Worm (Caenorhabditis elegans) whole organism, L4 larva: ENCODE measurements around the gene fbxb-7.
"Not testable (repeated sequence)": the region's sequence is repeated elsewhere in the genome, so short reads cannot be mapped to it uniquely, and the experiment has no call there.

Experiments
- F44E2.7 ChIP-seq: fragments of 200-800 bp; sonication (Bioruptor generic); IDR thresholded peaks from 2 replicates; pipeline ENCODE4 v2.1.2; 2022; ENCODE audit warnings: missing genetic modification characterization, missing compliant biosample characterization
- R02D3.7 ChIP-seq: fragments of 150-350 bp; sonication (generic microtip); optimal IDR thresholded peaks from 3 replicates; lab custom pipeline; 2014; ENCODE audit warnings: missing biosample characterization, missing genetic modification characterization
- Y48G9A.11 ChIP-seq: fragments of 200-800 bp; sonication (Bioruptor generic); IDR thresholded peaks from 2 replicates; pipeline ENCODE4 v1.3.6; 2022; ENCODE audit warnings: missing genetic modification reagents, missing genetic modification characterization, missing compliant biosample characterization
- aha-1 ChIP-seq: fragments of 150-350 bp; peaks from one replicate; lab custom pipeline; 2014; ENCODE audit warnings: missing biosample characterization, missing genetic modification characterization
- attf-4 ChIP-seq: sonication (generic microtip); optimal IDR thresholded peaks from 3 replicates; lab custom pipeline; 2017; ENCODE audit warnings: missing biosample characterization, missing genetic modification characterization
- ceh-44 ChIP-seq: fragments of 200-800 bp; sonication (Bioruptor generic); IDR thresholded peaks from 2 replicates; pipeline ENCODE4 v1.3.6; 2022; ENCODE audit warnings: missing genetic modification reagents, missing genetic modification characterization, missing compliant biosample characterization
- ctbp-1 ChIP-seq: fragments of 200-800 bp; sonication (Bioruptor generic); IDR thresholded peaks from 2 replicates; pipeline ENCODE4 v1.3.6; 2022; ENCODE audit warnings: missing genetic modification reagents, missing genetic modification characterization, missing compliant biosample characterization
- daf-16 ChIP-seq, 3 experiments: sonication (generic microtip); optimal IDR thresholded peaks; 2 replicates each; lab custom pipeline; 2016 to 2017; ENCODE audit warnings: missing genetic modification characterization in 3 of 3, missing genetic modification reagents in 3 of 3, mild to moderate bottlenecking in 2 of 3, missing compliant biosample characterization in 2 of 3, missing biosample characterization in 1 of 3, moderate library complexity in 1 of 3
- daf-8 ChIP-seq: fragments of 200-800 bp; sonication (Bioruptor generic); IDR thresholded peaks from 2 replicates; pipeline ENCODE4 v1.3.6; 2022; ENCODE audit warnings: missing genetic modification characterization, missing compliant biosample characterization
- dmd-6 ChIP-seq: fragments of 200-800 bp; sonication (Bioruptor generic); IDR thresholded peaks from 2 replicates; pipeline ENCODE4 v1.3.6; 2022; ENCODE audit warnings: missing genetic modification reagents, missing genetic modification characterization, missing compliant biosample characterization
- dmd-9 ChIP-seq: fragments of 200-800 bp; sonication (Bioruptor generic); IDR thresholded peaks from 2 replicates; pipeline ENCODE4 v1.3.6; 2022; ENCODE audit warnings: missing genetic modification reagents, missing genetic modification characterization, missing compliant biosample characterization
- duxl-1 ChIP-seq: sonication (generic microtip); optimal IDR thresholded peaks from 2 replicates; lab custom pipeline; 2016; ENCODE audit warnings: mild to moderate bottlenecking, missing genetic modification characterization, moderate library complexity, missing compliant biosample characterization; ENCODE audit not compliant: poor library complexity
- dve-1 ChIP-seq: sonication (generic microtip); optimal IDR thresholded peaks from 2 replicates; lab custom pipeline; 2017; ENCODE audit warnings: antibody characterized with exemption, mild to moderate bottlenecking, missing genetic modification characterization, missing compliant biosample characterization; ENCODE audit not compliant: insufficient read depth
- jun-1 ChIP-seq: fragments of 150-350 bp; optimal IDR thresholded peaks from 2 replicates; lab custom pipeline; 2014; ENCODE audit warnings: missing biosample characterization, missing genetic modification reagents, missing genetic modification characterization
- lin-13 ChIP-seq: fragments of 150-350 bp; optimal IDR thresholded peaks from 2 replicates; lab custom pipeline; 2014; ENCODE audit warnings: missing biosample characterization, missing genetic modification reagents, missing genetic modification characterization
- lin-29 ChIP-seq: fragments of 200-800 bp; sonication (Bioruptor generic); IDR thresholded peaks from 2 replicates; pipeline ENCODE4 v1.3.6; 2022; ENCODE audit warnings: missing genetic modification reagents, missing genetic modification characterization, missing compliant biosample characterization
- madf-5 ChIP-seq, 2 experiments: fragments of 200-800 bp; sonication (Bioruptor generic); IDR thresholded peaks; 2 replicates each; pipeline ENCODE4 v1.3.6; 2022; ENCODE audit warnings: missing compliant biosample characterization in 2 of 2, missing genetic modification characterization in 2 of 2
- mdl-1 ChIP-seq, 2 experiments: fragments of 150-350 bp in 1 of 2; sonication (generic microtip) in 1 of 2; optimal IDR thresholded peaks; 2 replicates each; lab custom pipeline; 2014 to 2017; ENCODE audit warnings: missing biosample characterization in 2 of 2, missing genetic modification characterization in 2 of 2
- mes-2 ChIP-seq: sonication (generic microtip); optimal IDR thresholded peaks from 2 replicates; lab custom pipeline; 2016; ENCODE audit warnings: missing genotype, mild to moderate bottlenecking, missing genetic modification characterization, missing compliant biosample characterization; ENCODE audit not compliant: poor library complexity, severe bottlenecking
- mxl-2 ChIP-seq: fragments of 200-800 bp; sonication (Bioruptor generic); conservative IDR thresholded peaks from 2 replicates; pipeline ENCODE4 v1.3.6; 2022; ENCODE audit warnings: missing genetic modification reagents, missing genetic modification characterization, missing compliant biosample characterization
- nhr-10 ChIP-seq: fragments of 150-350 bp; optimal IDR thresholded peaks from 2 replicates; lab custom pipeline; 2014; ENCODE audit warnings: missing biosample characterization, missing genetic modification characterization
- nhr-102 ChIP-seq: sonication (generic microtip); optimal IDR thresholded peaks from 2 replicates; lab custom pipeline; 2016; ENCODE audit warnings: mild to moderate bottlenecking, missing genetic modification characterization, moderate library complexity, missing compliant biosample characterization
- nhr-11 ChIP-seq: fragments of 150-350 bp; optimal IDR thresholded peaks from 2 replicates; lab custom pipeline; 2014; ENCODE audit warnings: missing biosample characterization, missing genetic modification characterization
- nhr-111 ChIP-seq: fragments of 200-800 bp; sonication (Bioruptor generic); optimal IDR thresholded peaks from 2 replicates; lab custom pipeline; 2018; ENCODE audit warnings: mild to moderate bottlenecking, missing genetic modification characterization, missing compliant biosample characterization
- nhr-237 ChIP-seq: sonication (generic microtip); optimal IDR thresholded peaks from 2 replicates; lab custom pipeline; 2017; ENCODE audit warnings: missing biosample characterization, missing genetic modification characterization
- nhr-28 ChIP-seq: fragments of 150-350 bp; optimal IDR thresholded peaks from 2 replicates; lab custom pipeline; 2014; ENCODE audit warnings: missing biosample characterization, missing genetic modification characterization
- nhr-77 ChIP-seq: fragments of 150-350 bp; optimal IDR thresholded peaks from 2 replicates; lab custom pipeline; 2014; ENCODE audit warnings: missing biosample characterization, missing genetic modification characterization
- pha-4 ChIP-seq, 2 experiments: fragments of 150-350 bp in 1 of 2; fragments of 200-800 bp in 1 of 2; sonication (Bioruptor generic) in 1 of 2; IDR thresholded peaks in 1 of 2; optimal IDR thresholded peaks in 1 of 2; 2 replicates each; pipeline versions ENCODE4 v1.3.6 to Lab custom; 2014 to 2022; ENCODE audit warnings: missing genetic modification characterization in 2 of 2, missing genetic modification reagents in 2 of 2, missing biosample characterization in 1 of 2, missing compliant biosample characterization in 1 of 2
- pqm-1 ChIP-seq: sonication (generic microtip); optimal IDR thresholded peaks from 2 replicates; lab custom pipeline; 2017; ENCODE audit warnings: missing biosample characterization, missing genetic modification characterization
- rbr-2 ChIP-seq: sonication (generic microtip); optimal IDR thresholded peaks from 2 replicates; lab custom pipeline; 2016; ENCODE audit warnings: missing genotype, missing genetic modification characterization, missing compliant biosample characterization
- saeg-2 ChIP-seq: fragments of 200-800 bp; sonication (Bioruptor generic); IDR thresholded peaks from 2 replicates; pipeline ENCODE4 v1.3.6; 2022; ENCODE audit warnings: missing genetic modification reagents, missing genetic modification characterization, missing compliant biosample characterization
- unc-39 ChIP-seq: sonication (generic microtip); optimal IDR thresholded peaks from 2 replicates; lab custom pipeline; 2017; ENCODE audit warnings: missing biosample characterization, missing genetic modification characterization
- unc-62 ChIP-seq, 3 experiments: fragments of 150-350 bp in 1 of 3; sonication (generic microtip); optimal IDR thresholded peaks in 2 of 3; peaks in 1 of 3; 1 replicate in 1 of 3; 2 replicates in 2 of 3; lab custom pipeline; 2014 to 2017; ENCODE audit warnings: missing biosample characterization in 3 of 3, missing genetic modification characterization in 3 of 3, missing genetic modification reagents in 3 of 3, missing genotype in 1 of 3
- zfp-2 ChIP-seq: sonication (generic microtip); optimal IDR thresholded peaks from 2 replicates; lab custom pipeline; 2016; ENCODE audit warnings: mild to moderate bottlenecking, missing genetic modification characterization, missing compliant biosample characterization
- zip-2 ChIP-seq: fragments of 150-350 bp; optimal IDR thresholded peaks from 2 replicates; lab custom pipeline; 2014; ENCODE audit warnings: missing biosample characterization, missing genetic modification characterization

The fbxb-7 gene

ce11 chrV:17376639-17377038 lies 567 bp upstream of the fbxb-7 start, which contains the start of gene Y20C6A.1:
Gene Y20C6A.1, minus strand, starts transcription at chrV:17376745.
- TF ChIP-seq nhr-102 (tag; lab: Kevin White, UChicago) (no peak), dve-1 (peak; percentile 46), nhr-28 (tag; lab: Kevin White, UChicago) (peak; percentile 2), daf-16 (GFP tag; optimal IDR thresholded peaks at IDR 0.05; lab: Kevin White, UChicago) (no peak), daf-16 (tag; optimal IDR thresholded peaks at IDR 0.05; lab: Kevin White, UChicago) (peak; percentile 90), ceh-44 (GFP tag; lab: Robert Waterston, UW) (no peak), ctbp-1 (GFP tag; lab: Robert Waterston, UW) (no peak), mes-2 (tag; lab: Kevin White, UChicago) (no peak), saeg-2 (no peak), unc-62 (GFP tag; optimal IDR thresholded peaks at IDR 0.05 in 1 of 2; lab: Kevin White, UChicago) (peak in 1 of 2 experiments; percentile 69), unc-62 (tag; optimal IDR thresholded peaks at IDR 0.05; lab: Kevin White, UChicago) (no peak), nhr-10 (tag; lab: Kevin White, UChicago) (no peak), pqm-1 (peak; percentile 46), attf-4 (tag; lab: Kevin White, UChicago) (no peak), duxl-1 (tag; lab: Kevin White, UChicago) (peak; percentile 14), unc-39 (tag; lab: Kevin White, UChicago) (no peak)

ce11 chrV:17379932-17380331 lies 2.7 kb downstream of the fbxb-7 start, which contains the start of gene Y20C6A.4:
Gene Y20C6A.4, plus strand, starts transcription at chrV:17380232.
- TF ChIP-seq dmd-9 (no peak), mdl-1 (tag; optimal IDR thresholded peaks at IDR 0.05; lab: Kevin White, UChicago) (no peak), lin-13 (no peak), lin-29 (GFP tag; lab: Robert Waterston, UW) (no peak), nhr-10 (tag; lab: Kevin White, UChicago) (no peak), pqm-1 (no peak), zip-2 (tag; lab: Kevin White, UChicago) (no peak)

- TF ChIP-seq rbr-2 (no peak), aha-1 (tag; lab: Kevin White, UChicago) (peak; percentile 6)
Observed at ce11 chrV:17395374-17395773, 18.2 kb downstream of the fbxb-7 start, which contains the start of gene srh-120. Gene srh-120, plus strand, starts transcription at chrV:17395674.

- TF ChIP-seq nhr-77 (tag; lab: Kevin White, UChicago); Y48G9A.11 (GFP tag; lab: Robert Waterston, UW); pha-4 (GFP tag; IDR thresholded peaks at IDR 0.05; lab: Robert Waterston, UW); pha-4 (tag; optimal IDR thresholded peaks at IDR 0.05; lab: Kevin White, UChicago): not testable (repeated sequence)
Observed at ce11 chrV:17409955-17410354, 32.7 kb downstream of the fbxb-7 start, which contains the start of gene srh-132. Gene srh-132, plus strand, starts transcription at chrV:17410255.

ce11 chrV:17414951-17415350 lies 37.7 kb downstream of the fbxb-7 start, which contains the start of gene T27C5.12:
Gene T27C5.12, plus strand, starts transcription at chrV:17415251.
- TF ChIP-seq zfp-2 (tag; lab: Kevin White, UChicago) = no peak
- no peak for TF ChIP-seq nhr-237 (tag; lab: Kevin White, UChicago)
- no peak for TF ChIP-seq mxl-2 (GFP tag; lab: Robert Waterston, UW)
- no peak for TF ChIP-seq jun-1
- TF ChIP-seq daf-8 (GFP tag; lab: Robert Waterston, UW) = no peak
- no peak for TF ChIP-seq R02D3.7 (tag; lab: Kevin White, UChicago)
- TF ChIP-seq madf-5 (GFP tag; IDR thresholded peaks at IDR 0.05; lab: Robert Waterston, UW) = no peak
- no peak for TF ChIP-seq F44E2.7 (GFP tag; lab: Robert Waterston, UW)
- no peak for TF ChIP-seq nhr-11
- TF ChIP-seq nhr-111 (GFP tag; lab: Kevin White, UChicago) = no peak
- TF ChIP-seq dve-1 = no peak
- no peak for TF ChIP-seq dmd-6
